Worm (Caenorhabditis elegans) whole organism, L4/young adult: Measurements from ENCODE around the gene ace-4.

Experiments used
- dao-5 ChIP-seq: sonication (generic microtip); optimal IDR thresholded peaks from 2 replicates; lab custom pipeline; 2016; ENCODE audit warnings: missing genotype, missing genetic modification characterization, moderate library complexity, missing compliant biosample characterization
- him-1 ChIP-seq: sonication (generic microtip); optimal IDR thresholded peaks from 2 replicates; lab custom pipeline; 2016; ENCODE audit warnings: missing genotype, missing genetic modification reagents, missing genetic modification characterization, missing compliant biosample characterization

DNA sequence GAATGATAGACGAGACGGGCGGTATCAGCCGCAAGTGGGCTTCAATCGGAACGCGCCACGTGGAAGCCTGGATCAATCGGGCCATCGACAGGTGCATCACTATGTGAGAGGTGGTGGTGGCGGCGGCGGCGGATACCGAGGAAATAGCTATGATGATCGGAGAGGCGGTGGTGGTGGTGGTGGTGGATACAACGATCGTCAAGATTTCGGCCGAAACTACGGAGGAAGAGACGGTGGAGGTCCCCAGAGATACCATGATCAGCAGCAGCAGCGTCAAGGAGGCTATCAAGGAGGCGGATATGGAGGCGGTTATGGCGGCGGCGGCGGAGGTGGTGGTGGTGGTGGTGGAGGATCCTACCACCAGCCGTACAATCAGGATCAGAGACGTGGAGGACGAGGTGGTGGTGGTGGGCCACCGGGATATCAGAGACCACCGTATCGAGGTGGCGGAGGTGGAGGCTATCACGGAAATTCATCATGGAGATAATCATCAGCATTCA is 32.4 kb upstream of the ace-4 start:
- no peak for TF ChIP-seq him-1 (tag; lab: Kevin White, UChicago)
- TF ChIP-seq dao-5 (tag; lab: Kevin White, UChicago): no peak
